Worm (Caenorhabditis elegans) whole organism, L1 larva: ENCODE data around the gene R193.1.

Experiments
- C04F5.9 ChIP-seq: sonication (generic microtip); optimal IDR thresholded peaks from 2 replicates; lab custom pipeline; 2016; ENCODE audit warnings: missing genetic modification characterization, missing compliant biosample characterization
- C16A3.4 ChIP-seq: fragments of 150-350 bp; optimal IDR thresholded peaks from 2 replicates; lab custom pipeline; 2014; ENCODE audit warnings: missing biosample characterization, missing genetic modification characterization
- F16B12.6 ChIP-seq: fragments of 150-350 bp; optimal IDR thresholded peaks from 2 replicates; lab custom pipeline; 2014; ENCODE audit warnings: missing biosample characterization, missing genetic modification characterization
- Y116A8C.19 ChIP-seq: sonication (generic microtip); optimal IDR thresholded peaks from 2 replicates; lab custom pipeline; 2016; ENCODE audit warnings: missing compliant biosample characterization, missing genetic modification characterization, borderline replicate concordance
- aha-1 ChIP-seq: fragments of 150-350 bp; optimal IDR thresholded peaks from 2 replicates; lab custom pipeline; 2014; ENCODE audit warnings: missing biosample characterization, missing genetic modification characterization
- alr-1 ChIP-seq: fragments of 200-800 bp; sonication (Bioruptor generic); optimal IDR thresholded peaks from 2 replicates; lab custom pipeline; 2018; ENCODE audit warnings: borderline replicate concordance, mild to moderate bottlenecking, missing genetic modification characterization, missing compliant biosample characterization
- aly-2 ChIP-seq: fragments of 150-350 bp; optimal IDR thresholded peaks from 2 replicates; lab custom pipeline; 2014; ENCODE audit warnings: missing biosample characterization, missing genetic modification characterization
- ama-1 ChIP-seq: fragments of 150-350 bp; optimal IDR thresholded peaks from 2 replicates; lab custom pipeline; 2014
- ceh-63 ChIP-seq: fragments of 200-800 bp; sonication (Bioruptor generic); optimal IDR thresholded peaks from 2 replicates; lab custom pipeline; 2018; ENCODE audit warnings: mild to moderate bottlenecking, missing genetic modification characterization, missing compliant biosample characterization
- ceh-82 ChIP-seq, 3 experiments: fragments of 150-350 bp in 1 of 3; sonication (generic microtip) in 2 of 3; optimal IDR thresholded peaks; 2 replicates each; lab custom pipeline; 2014 to 2017; ENCODE audit warnings: missing biosample characterization in 3 of 3, missing genetic modification characterization in 3 of 3
- ceh-88 ChIP-seq: fragments of 200-800 bp; sonication (Bioruptor generic); IDR thresholded peaks from 2 replicates; pipeline ENCODE4 v1.3.6; 2022; ENCODE audit warnings: missing genetic modification characterization, missing compliant biosample characterization
- efl-1 ChIP-seq, 4 experiments: fragments of 150-350 bp; optimal IDR thresholded peaks in 3 of 4; peaks in 1 of 4; 1 replicate in 1 of 4; 2 replicates in 3 of 4; lab custom pipeline; 2014; ENCODE audit warnings: missing biosample characterization in 2 of 4, missing genetic modification characterization in 2 of 4, missing genetic modification reagents in 2 of 4
- efl-3 ChIP-seq: fragments of 200-800 bp; sonication (Bioruptor generic); optimal IDR thresholded peaks from 2 replicates; lab custom pipeline; 2018; ENCODE audit warnings: mild to moderate bottlenecking, missing genetic modification characterization, missing compliant biosample characterization
- elt-2 ChIP-seq: sonication (generic microtip); optimal IDR thresholded peaks from 2 replicates; lab custom pipeline; 2016; ENCODE audit warnings: missing genetic modification characterization, mild to moderate bottlenecking, inconsistent platforms, missing compliant biosample characterization, missing genetic modification reagents
- elt-3 ChIP-seq, 6 experiments: fragments of 150-350 bp in 1 of 6; sonication (generic microtip); optimal IDR thresholded peaks; 2 replicates each; lab custom pipeline; 2017 to 2018; ENCODE audit warnings: missing biosample characterization in 6 of 6, missing genetic modification characterization in 6 of 6, inconsistent platforms in 1 of 6
- fkh-10 ChIP-seq: sonication (generic microtip); optimal IDR thresholded peaks from 2 replicates; lab custom pipeline; 2017; ENCODE audit warnings: missing biosample characterization, missing genetic modification reagents, missing genetic modification characterization
- fkh-4 ChIP-seq: sonication (generic microtip); optimal IDR thresholded peaks from 2 replicates; lab custom pipeline; 2016; ENCODE audit warnings: missing compliant biosample characterization, missing genetic modification characterization, borderline replicate concordance
- fos-1 ChIP-seq: fragments of 150-350 bp; optimal IDR thresholded peaks from 2 replicates; lab custom pipeline; 2014; ENCODE audit warnings: missing biosample characterization, missing genetic modification characterization
- grh-1 ChIP-seq: fragments of 200-800 bp; sonication (Bioruptor generic); IDR thresholded peaks from 2 replicates; pipeline ENCODE4 v1.3.6; 2022; ENCODE audit warnings: missing genetic modification reagents, missing genetic modification characterization, missing compliant biosample characterization
- hlh-4 ChIP-seq: sonication (generic microtip); optimal IDR thresholded peaks from 2 replicates; lab custom pipeline; 2016; ENCODE audit warnings: mild to moderate bottlenecking, missing genetic modification characterization, missing compliant biosample characterization
- irx-1 ChIP-seq: sonication (generic microtip); optimal IDR thresholded peaks from 2 replicates; lab custom pipeline; 2016; ENCODE audit warnings: missing genetic modification characterization, missing compliant biosample characterization
- jun-1 ChIP-seq: fragments of 150-350 bp; optimal IDR thresholded peaks from 2 replicates; lab custom pipeline; 2014; ENCODE audit warnings: missing biosample characterization, missing genetic modification reagents, missing genetic modification characterization
- lin-13 ChIP-seq: fragments of 150-350 bp; optimal IDR thresholded peaks from 2 replicates; lab custom pipeline; 2014; ENCODE audit warnings: missing biosample characterization, missing genetic modification reagents, missing genetic modification characterization
- lin-14 ChIP-seq: fragments of 200-800 bp; sonication (Bioruptor generic); optimal IDR thresholded peaks from 2 replicates; lab custom pipeline; 2018; ENCODE audit warnings: mild to moderate bottlenecking, missing genetic modification characterization, moderate library complexity, missing compliant biosample characterization
- lin-15B ChIP-seq: fragments of 150-350 bp; sonication (generic microtip); optimal IDR thresholded peaks from 3 replicates; lab custom pipeline; 2014; ENCODE audit warnings: missing biosample characterization, missing genetic modification characterization
- lin-35 ChIP-seq, 2 experiments: fragments of 150-350 bp; optimal IDR thresholded peaks; 2 replicates each; lab custom pipeline; 2014; ENCODE audit warnings: missing biosample characterization in 2 of 2, missing genetic modification characterization in 2 of 2, missing genetic modification reagents in 2 of 2
- lin-39 ChIP-seq: fragments of 150-350 bp; optimal IDR thresholded peaks from 2 replicates; lab custom pipeline; 2014; ENCODE audit warnings: missing biosample characterization, missing genetic modification reagents, missing genetic modification characterization
- lir-3 ChIP-seq: sonication (generic microtip); optimal IDR thresholded peaks from 2 replicates; lab custom pipeline; 2016; ENCODE audit warnings: mild to moderate bottlenecking, missing genetic modification characterization, moderate library complexity, missing compliant biosample characterization; ENCODE audit not compliant: poor library complexity
- lsy-2 ChIP-seq, 2 experiments: fragments of 150-350 bp; optimal IDR thresholded peaks; 2 replicates each; lab custom pipeline; 2014; ENCODE audit warnings: missing biosample characterization in 2 of 2, missing genetic modification characterization in 2 of 2
- mdl-1 ChIP-seq, 2 experiments: fragments of 150-350 bp; optimal IDR thresholded peaks; 2 replicates each; lab custom pipeline; 2014 to 2017; ENCODE audit warnings: missing biosample characterization in 2 of 2, missing genetic modification characterization in 2 of 2, inconsistent platforms in 1 of 2
- nhr-19 ChIP-seq: fragments of 200-800 bp; sonication (Bioruptor generic); conservative IDR thresholded peaks from 2 replicates; pipeline ENCODE4 v1.3.6; 2022; ENCODE audit warnings: missing genetic modification characterization, missing compliant biosample characterization
- nhr-71 ChIP-seq: sonication (generic microtip); optimal IDR thresholded peaks from 2 replicates; lab custom pipeline; 2016; ENCODE audit warnings: mild to moderate bottlenecking, missing genetic modification characterization, moderate library complexity, missing compliant biosample characterization
- nhr-77 ChIP-seq: fragments of 150-350 bp; optimal IDR thresholded peaks from 2 replicates; lab custom pipeline; 2014; ENCODE audit warnings: missing biosample characterization, missing genetic modification characterization
- nhr-85 ChIP-seq: sonication (generic microtip); peaks from one replicate; lab custom pipeline; 2016; ENCODE audit warnings: missing genetic modification characterization, inconsistent platforms, missing compliant biosample characterization
- pag-3 ChIP-seq: sonication (generic microtip); optimal IDR thresholded peaks from 2 replicates; lab custom pipeline; 2017; ENCODE audit warnings: missing genetic modification characterization, mild to moderate bottlenecking, missing compliant biosample characterization, antibody characterized with exemption, borderline replicate concordance; ENCODE audit not compliant: insufficient read depth
- pqm-1 ChIP-seq: sonication (generic microtip); optimal IDR thresholded peaks from 3 replicates; lab custom pipeline; 2017; ENCODE audit warnings: missing biosample characterization, missing genetic modification characterization
- rnt-1 ChIP-seq: sonication (generic microtip); optimal IDR thresholded peaks from 2 replicates; lab custom pipeline; 2016; ENCODE audit warnings: mild to moderate bottlenecking, missing genetic modification characterization, moderate library complexity, missing compliant biosample characterization
- snpc-4 ChIP-seq: fragments of 150-350 bp; optimal IDR thresholded peaks from 2 replicates; lab custom pipeline; 2014; ENCODE audit warnings: missing biosample characterization, missing genetic modification characterization
- snu-23 ChIP-seq: sonication (generic microtip); optimal IDR thresholded peaks from 2 replicates; lab custom pipeline; 2016; ENCODE audit warnings: missing genetic modification characterization, missing compliant biosample characterization
- sox-4 ChIP-seq: sonication (generic microtip); optimal IDR thresholded peaks from 2 replicates; lab custom pipeline; 2016; ENCODE audit warnings: missing genetic modification characterization, missing compliant biosample characterization
- sptf-1 ChIP-seq: fragments of 150-350 bp; optimal IDR thresholded peaks from 2 replicates; lab custom pipeline; 2014; ENCODE audit warnings: missing biosample characterization, missing genetic modification characterization
- swsn-7 ChIP-seq: sonication (generic microtip); optimal IDR thresholded peaks from 2 replicates; lab custom pipeline; 2016; ENCODE audit warnings: missing genetic modification characterization, missing compliant biosample characterization
- tlp-1 ChIP-seq: fragments of 150-350 bp; optimal IDR thresholded peaks from 2 replicates; lab custom pipeline; 2014; ENCODE audit warnings: missing biosample characterization, missing genetic modification characterization
- unc-30 ChIP-seq: sonication (generic microtip); optimal IDR thresholded peaks from 2 replicates; lab custom pipeline; 2017; ENCODE audit warnings: missing biosample characterization, missing genetic modification characterization
- unc-86 ChIP-seq: sonication (generic microtip); optimal IDR thresholded peaks from 2 replicates; lab custom pipeline; 2016; ENCODE audit warnings: missing genetic modification characterization, missing compliant biosample characterization
- unc-98 ChIP-seq: fragments of 200-800 bp; sonication (Bioruptor generic); IDR thresholded peaks from 2 replicates; pipeline ENCODE4 v1.3.6; 2022; ENCODE audit warnings: missing genetic modification characterization, missing compliant biosample characterization
- zag-1 ChIP-seq: fragments of 150-350 bp; optimal IDR thresholded peaks from 2 replicates; lab custom pipeline; 2014; ENCODE audit warnings: missing biosample characterization, missing genetic modification characterization
- ztf-11 ChIP-seq, 2 experiments: sonication (generic microtip); optimal IDR thresholded peaks; 2 replicates each; lab custom pipeline; 2016 to 2017; ENCODE audit warnings: missing genetic modification characterization in 2 of 2, missing biosample characterization in 1 of 2, missing compliant biosample characterization in 1 of 2

Gene R193.1

DNA sequence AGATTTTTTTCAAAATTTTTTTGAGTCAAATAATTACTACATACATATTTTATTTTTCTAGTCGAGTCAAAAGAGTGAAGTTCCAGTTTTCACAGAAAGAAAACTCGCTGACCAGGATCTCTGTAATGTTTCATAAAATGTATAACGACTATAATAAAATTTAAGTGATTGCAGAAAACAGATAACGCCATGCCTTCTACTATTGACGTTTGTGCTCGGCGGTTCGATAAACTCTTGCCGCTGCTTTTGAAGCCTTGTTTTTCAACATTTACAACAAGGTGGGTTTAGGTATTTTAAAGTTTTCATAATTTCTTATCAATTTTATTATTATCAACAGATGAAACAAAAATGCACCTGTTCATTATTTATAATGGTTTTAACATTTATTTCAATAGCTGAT, 29.3 kb upstream of the R193.1 start, which contains the start of gene lmp-2:
Gene lmp-2, plus strand, starts transcription at position 190 of the 400 bp plus-strand sequence.
- TF ChIP-seq elt-3 (tag; optimal IDR thresholded peaks at IDR 0.05; lab: Kevin White, UChicago) (no peak), lir-3 (no peak), elt-2 (tag; lab: Kevin White, UChicago) (peak; percentile 48), mdl-1 (tag; optimal IDR thresholded peaks at IDR 0.05; lab: Kevin White, UChicago) (no peak)

DNA sequence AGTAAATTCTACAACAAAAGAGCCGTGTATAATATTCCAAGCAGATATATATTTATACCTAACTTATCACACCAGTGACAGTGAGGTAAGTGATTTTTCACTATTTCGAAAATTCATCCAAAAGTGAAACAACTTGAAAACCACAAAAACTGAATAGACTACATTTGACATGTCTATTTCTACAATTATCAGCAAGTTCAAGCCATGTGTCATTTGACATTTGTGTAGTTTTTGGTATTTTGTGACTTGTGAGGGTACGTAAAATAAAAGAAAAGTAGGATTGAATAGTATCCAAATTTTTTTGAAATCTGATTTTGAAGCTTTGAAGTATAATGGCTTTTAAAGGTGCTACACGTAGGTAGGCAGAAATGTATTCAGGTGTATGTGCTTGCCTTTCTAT, 28.5 kb upstream of the R193.1 start:
- no peak for TF ChIP-seq ceh-82 (tag; optimal IDR thresholded peaks at IDR 0.05; lab: Kevin White, UChicago)
- peak; percentile 6 for TF ChIP-seq nhr-85
- no peak for TF ChIP-seq rnt-1 (tag; lab: Kevin White, UChicago)
- TF ChIP-seq pqm-1 (tag; lab: Kevin White, UChicago), result no peak

DNA sequence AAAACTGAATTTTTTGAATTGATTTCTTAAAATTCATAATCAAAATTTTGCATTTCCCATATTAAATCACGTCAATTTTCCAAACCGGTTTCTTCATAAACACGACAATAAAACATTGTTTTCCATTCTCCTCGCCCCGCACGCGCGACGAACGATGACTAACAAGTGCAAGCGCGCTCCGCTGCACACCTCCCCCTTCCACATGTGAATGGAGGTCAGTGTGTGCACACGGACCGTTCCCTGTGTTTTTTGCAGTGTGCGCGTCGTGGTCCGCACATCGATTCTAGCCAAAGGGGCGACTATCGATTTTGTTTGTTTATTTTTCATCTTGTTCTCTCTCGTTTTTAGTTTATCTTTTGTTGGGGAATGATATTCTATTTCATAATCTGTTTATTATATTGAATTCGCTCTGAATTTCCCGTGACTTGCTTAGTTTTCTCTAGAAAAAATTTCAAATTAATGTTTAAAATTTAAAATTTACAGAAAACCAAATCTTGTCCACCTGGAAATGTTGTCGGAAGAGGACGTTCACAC, 26.2 kb upstream of the R193.1 start, which contains the start of gene snx-1:
Gene snx-1, plus strand, starts transcription at position 484 of the 534 bp plus-strand sequence.
- TF ChIP-seq snu-23 (GFP tag; lab: Kevin White, UChicago) (peak; percentile 74), tlp-1 (tag; lab: Kevin White, UChicago) (no peak), swsn-7 (peak; percentile 33), ztf-11 (tag; optimal IDR thresholded peaks at IDR 0.05; lab: Kevin White, UChicago) (no peak), pag-3 (tag; lab: Kevin White, UChicago) (no peak), F16B12.6 (tag; lab: Kevin White, UChicago) (no peak), fos-1 (peak; percentile 13), fkh-10 (GFP tag; lab: Kevin White, UChicago) (no peak), lin-35 (GFP tag; optimal IDR thresholded peaks at IDR 0.05; lab: Kevin White, UChicago) (peak; percentile 37 to 73), fkh-4 (tag; lab: Kevin White, UChicago) (no peak), elt-3 (tag; optimal IDR thresholded peaks at IDR 0.05; lab: Kevin White, UChicago) (no peak), lin-39 (no peak), lsy-2 (tag; optimal IDR thresholded peaks at IDR 0.05; lab: Kevin White, UChicago) (peak; percentile 10 to 49), ceh-63 (no peak), hlh-4 (tag; lab: Kevin White, UChicago) (no peak), unc-98 (no peak), sox-4 (tag; lab: Kevin White, UChicago) (no peak), efl-1 (optimal IDR thresholded peaks at IDR 0.05; lab: Kevin White, UChicago) (peak; percentile 14 to 26), efl-1 (GFP tag; optimal IDR thresholded peaks at IDR 0.05 in 1 of 2; lab: Kevin White, UChicago) (peak; percentile 3 to 11), irx-1 (peak; percentile 24), lin-13 (GFP tag; lab: Kevin White, UChicago) (no peak), jun-1 (peak; percentile 57), nhr-77 (tag; lab: Kevin White, UChicago) (no peak), unc-86 (tag; lab: Kevin White, UChicago) (peak; percentile 0), aly-2 (tag; lab: Kevin White, UChicago) (no peak), nhr-85 (peak; percentile 75), efl-3 (GFP tag; lab: Kevin White, UChicago) (no peak), C16A3.4 (tag; lab: Kevin White, UChicago) (peak; percentile 46), unc-30 (tag; lab: Kevin White, UChicago) (no peak), lin-15B (peak; percentile 37), nhr-71 (peak; percentile 57), snpc-4 (tag; lab: Kevin White, UChicago) (no peak), ceh-88 (GFP tag; lab: Robert Waterston, UW) (no peak), sptf-1 (no peak), elt-2 (tag; lab: Kevin White, UChicago) (no peak), lin-14 (GFP tag; lab: Kevin White, UChicago) (peak; percentile 88), Y116A8C.19 (tag; lab: Kevin White, UChicago) (no peak), aha-1 (tag; lab: Kevin White, UChicago) (no peak), nhr-19 (no peak), ama-1 (lab: Kevin White, UChicago) (no peak), zag-1 (tag; lab: Kevin White, UChicago) (no peak), C04F5.9 (tag; lab: Kevin White, UChicago) (no peak), grh-1 (GFP tag; lab: Robert Waterston, UW) (peak; percentile 84), alr-1 (tag; lab: Kevin White, UChicago) (no peak)
